Worm (Caenorhabditis elegans) whole organism, midembryonic: ENCODE measurements around the gene Y37H2C.4.

Experiments used
- cog-1 ChIP-seq: sonication (generic microtip); optimal IDR thresholded peaks from 2 replicates; lab custom pipeline; 2016; ENCODE audit warnings: missing genetic modification characterization, missing compliant biosample characterization
- flt-1 ChIP-seq: fragments of 200-800 bp; sonication (Bioruptor generic); IDR thresholded peaks from 2 replicates; pipeline ENCODE4 v1.3.6; 2022; ENCODE audit warnings: missing genetic modification characterization, missing compliant biosample characterization
- klf-2 ChIP-seq: fragments of 200-800 bp; sonication (Bioruptor generic); conservative IDR thresholded peaks from 2 replicates; pipeline ENCODE4 v1.3.6; 2022; ENCODE audit warnings: missing genetic modification reagents, missing genetic modification characterization, missing compliant biosample characterization
- med-1 ChIP-seq: sonication (generic microtip); optimal IDR thresholded peaks from 2 replicates; lab custom pipeline; 2017; ENCODE audit warnings: missing genetic modification characterization, mild to moderate bottlenecking, missing compliant biosample characterization, antibody characterized with exemption, missing genetic modification reagents; ENCODE audit not compliant: insufficient read depth
- ref-1 ChIP-seq: fragments of 200-800 bp; sonication (Bioruptor generic); conservative IDR thresholded peaks from 2 replicates; pipeline ENCODE4 v1.3.6; 2022; ENCODE audit warnings: missing genetic modification reagents, missing genetic modification characterization, missing compliant biosample characterization
- tab-1 ChIP-seq: fragments of 200-800 bp; sonication (Bioruptor generic); IDR thresholded peaks from 2 replicates; pipeline ENCODE4 v1.3.6; 2022; ENCODE audit warnings: missing genetic modification characterization, missing compliant biosample characterization
- ztf-23 ChIP-seq: fragments of 200-800 bp; sonication (Bioruptor generic); IDR thresholded peaks from 2 replicates; pipeline ENCODE4 v1.3.6; 2022; ENCODE audit warnings: missing genetic modification reagents, missing genetic modification characterization, missing compliant biosample characterization

DNA sequence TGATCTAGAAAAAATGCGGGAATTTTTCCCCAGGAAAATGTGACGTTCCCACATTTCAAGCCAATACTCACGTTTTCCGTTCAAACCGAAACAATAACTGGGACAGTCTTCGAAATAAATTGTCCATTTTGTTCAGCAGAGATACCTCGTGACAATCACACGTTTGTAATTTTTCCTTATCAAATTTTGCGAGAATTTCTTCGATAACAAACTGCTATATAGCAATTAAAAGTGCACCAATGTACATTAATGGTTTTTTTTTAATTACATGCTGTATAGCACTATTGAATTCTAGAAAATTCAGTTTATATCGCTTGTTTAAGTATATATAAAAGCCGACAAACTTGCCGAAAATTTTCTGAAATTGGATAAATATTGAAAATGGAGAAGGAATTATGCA lies 4.3 kb upstream of the Y37H2C.4 start, which contains the start of gene R10E8.6:
- TF ChIP-seq flt-1 (GFP tag; lab: Robert Waterston, UW) (no peak), cog-1 (tag; lab: Kevin White, UChicago) (no peak), med-1 (GFP tag; lab: Kevin White, UChicago) (no peak), klf-2 (no peak), tab-1 (GFP tag; lab: Robert Waterston, UW) (no peak), ref-1 (GFP tag; lab: Robert Waterston, UW) (no peak), ztf-23 (GFP tag; lab: Robert Waterston, UW) (no peak)
